Worm (Caenorhabditis elegans) whole organism, L1 larva: ENCODE results near the gene Y71H2AM.1.

Source experiments
- egl-27 ChIP-seq, 2 experiments: fragments of 150-350 bp in 1 of 2; sonication (generic microtip); optimal IDR thresholded peaks; 3 replicates each; lab custom pipeline; 2017 to 2018; ENCODE audit warnings: missing biosample characterization in 2 of 2, missing genetic modification characterization in 2 of 2, missing genetic modification reagents in 2 of 2
- fkh-10 ChIP-seq: sonication (generic microtip); optimal IDR thresholded peaks from 2 replicates; lab custom pipeline; 2017; ENCODE audit warnings: missing biosample characterization, missing genetic modification reagents, missing genetic modification characterization
- lin-13 ChIP-seq: fragments of 150-350 bp; optimal IDR thresholded peaks from 2 replicates; lab custom pipeline; 2014; ENCODE audit warnings: missing biosample characterization, missing genetic modification reagents, missing genetic modification characterization
- lsy-2 ChIP-seq, 2 experiments: fragments of 150-350 bp; optimal IDR thresholded peaks; 2 replicates each; lab custom pipeline; 2014; ENCODE audit warnings: missing biosample characterization in 2 of 2, missing genetic modification characterization in 2 of 2
- nhr-12 ChIP-seq: sonication (generic microtip); optimal IDR thresholded peaks from 2 replicates; lab custom pipeline; 2017; ENCODE audit warnings: missing biosample characterization, missing genetic modification characterization
- zag-1 ChIP-seq: fragments of 150-350 bp; optimal IDR thresholded peaks from 2 replicates; lab custom pipeline; 2014; ENCODE audit warnings: missing biosample characterization, missing genetic modification characterization

ce11 chrIII:2834998-2835397, 8.1 kb downstream of the Y71H2AM.1 start:
- no peak for TF ChIP-seq egl-27 (tag; optimal IDR thresholded peaks at IDR 0.05; lab: Kevin White, UChicago)
- no peak for TF ChIP-seq lin-13 (GFP tag; lab: Kevin White, UChicago)
- no peak for TF ChIP-seq fkh-10 (GFP tag; lab: Kevin White, UChicago)
- no peak for TF ChIP-seq lsy-2 (tag; optimal IDR thresholded peaks at IDR 0.05; lab: Kevin White, UChicago)
- TF ChIP-seq zag-1 (tag; lab: Kevin White, UChicago): no peak
- TF ChIP-seq nhr-12 (tag; lab: Kevin White, UChicago): no peak
